Worm (Caenorhabditis elegans) whole organism, L4 larva: Measurements from ENCODE around the gene ivph-3.

Source experiments
- D1046.2 ChIP-seq: fragments of 200-800 bp; sonication (Bioruptor generic); IDR thresholded peaks from 2 replicates; pipeline ENCODE4 v1.3.6; 2022; ENCODE audit warnings: missing genetic modification characterization, missing compliant biosample characterization
- F26F4.8 ChIP-seq: fragments of 200-800 bp; sonication (Bioruptor generic); conservative IDR thresholded peaks from 2 replicates; pipeline ENCODE4 v1.3.6; 2022; ENCODE audit warnings: missing genetic modification characterization, missing compliant biosample characterization
- F37D6.2 ChIP-seq: sonication (generic microtip); optimal IDR thresholded peaks from 2 replicates; lab custom pipeline; 2016; ENCODE audit warnings: mild to moderate bottlenecking, missing genetic modification characterization, missing compliant biosample characterization
- T26A8.4 ChIP-seq: fragments of 200-800 bp; sonication (Bioruptor generic); IDR thresholded peaks from 2 replicates; pipeline ENCODE4 v1.3.6; 2022; ENCODE audit warnings: missing genetic modification characterization, missing compliant biosample characterization
- Y48G9A.11 ChIP-seq: fragments of 200-800 bp; sonication (Bioruptor generic); IDR thresholded peaks from 2 replicates; pipeline ENCODE4 v1.3.6; 2022; ENCODE audit warnings: missing genetic modification reagents, missing genetic modification characterization, missing compliant biosample characterization
- aha-1 ChIP-seq: fragments of 150-350 bp; peaks from one replicate; lab custom pipeline; 2014; ENCODE audit warnings: missing biosample characterization, missing genetic modification characterization
- ceh-44 ChIP-seq: fragments of 200-800 bp; sonication (Bioruptor generic); IDR thresholded peaks from 2 replicates; pipeline ENCODE4 v1.3.6; 2022; ENCODE audit warnings: missing genetic modification reagents, missing genetic modification characterization, missing compliant biosample characterization
- ceh-62 ChIP-seq: sonication (generic microtip); optimal IDR thresholded peaks from 2 replicates; lab custom pipeline; 2017; ENCODE audit warnings: missing biosample characterization, missing genetic modification characterization
- ces-1 ChIP-seq: fragments of 150-350 bp; sonication (generic microtip); optimal IDR thresholded peaks from 4 replicates; lab custom pipeline; 2014; ENCODE audit warnings: missing biosample characterization, missing genetic modification reagents, missing genetic modification characterization
- daf-12 ChIP-seq: fragments of 150-350 bp; optimal IDR thresholded peaks from 2 replicates; lab custom pipeline; 2014; ENCODE audit warnings: missing biosample characterization, missing genetic modification reagents, missing genetic modification characterization
- daf-16 ChIP-seq, 3 experiments: sonication (generic microtip); optimal IDR thresholded peaks; 2 replicates each; lab custom pipeline; 2016 to 2017; ENCODE audit warnings: missing genetic modification characterization in 3 of 3, missing genetic modification reagents in 3 of 3, mild to moderate bottlenecking in 2 of 3, missing compliant biosample characterization in 2 of 3, missing biosample characterization in 1 of 3, moderate library complexity in 1 of 3
- daf-19 ChIP-seq: fragments of 200-800 bp; sonication (Bioruptor generic); conservative IDR thresholded peaks from 2 replicates; pipeline ENCODE4 v1.3.6; 2022; ENCODE audit warnings: missing genetic modification characterization, missing compliant biosample characterization
- duxl-1 ChIP-seq: sonication (generic microtip); optimal IDR thresholded peaks from 2 replicates; lab custom pipeline; 2016; ENCODE audit warnings: mild to moderate bottlenecking, missing genetic modification characterization, moderate library complexity, missing compliant biosample characterization; ENCODE audit not compliant: poor library complexity
- dve-1 ChIP-seq: sonication (generic microtip); optimal IDR thresholded peaks from 2 replicates; lab custom pipeline; 2017; ENCODE audit warnings: antibody characterized with exemption, mild to moderate bottlenecking, missing genetic modification characterization, missing compliant biosample characterization; ENCODE audit not compliant: insufficient read depth
- lin-15B ChIP-seq: fragments of 150-350 bp; sonication (generic microtip); optimal IDR thresholded peaks from 3 replicates; lab custom pipeline; 2014; ENCODE audit warnings: missing biosample characterization, missing genetic modification characterization
- lin-38 ChIP-seq: fragments of 200-800 bp; sonication (Bioruptor generic); IDR thresholded peaks from 2 replicates; pipeline ENCODE4 v1.3.6; 2022; ENCODE audit warnings: missing genetic modification reagents, missing genetic modification characterization, missing compliant biosample characterization
- madf-5 ChIP-seq, 2 experiments: fragments of 200-800 bp; sonication (Bioruptor generic); IDR thresholded peaks; 2 replicates each; pipeline ENCODE4 v1.3.6; 2022; ENCODE audit warnings: missing compliant biosample characterization in 2 of 2, missing genetic modification characterization in 2 of 2
- madf-9 ChIP-seq: fragments of 200-800 bp; sonication (Bioruptor generic); conservative IDR thresholded peaks from 2 replicates; pipeline ENCODE4 v1.3.6; 2022; ENCODE audit warnings: missing genetic modification reagents, missing genetic modification characterization, missing compliant biosample characterization
- mdl-1 ChIP-seq, 2 experiments: fragments of 150-350 bp in 1 of 2; sonication (generic microtip) in 1 of 2; optimal IDR thresholded peaks; 2 replicates each; lab custom pipeline; 2014 to 2017; ENCODE audit warnings: missing biosample characterization in 2 of 2, missing genetic modification characterization in 2 of 2
- mxl-2 ChIP-seq: fragments of 200-800 bp; sonication (Bioruptor generic); conservative IDR thresholded peaks from 2 replicates; pipeline ENCODE4 v1.3.6; 2022; ENCODE audit warnings: missing genetic modification reagents, missing genetic modification characterization, missing compliant biosample characterization
- nhr-10 ChIP-seq: fragments of 150-350 bp; optimal IDR thresholded peaks from 2 replicates; lab custom pipeline; 2014; ENCODE audit warnings: missing biosample characterization, missing genetic modification characterization
- nhr-11 ChIP-seq: fragments of 150-350 bp; optimal IDR thresholded peaks from 2 replicates; lab custom pipeline; 2014; ENCODE audit warnings: missing biosample characterization, missing genetic modification characterization
- nhr-111 ChIP-seq: fragments of 200-800 bp; sonication (Bioruptor generic); optimal IDR thresholded peaks from 2 replicates; lab custom pipeline; 2018; ENCODE audit warnings: mild to moderate bottlenecking, missing genetic modification characterization, missing compliant biosample characterization
- nhr-42 ChIP-seq: fragments of 200-800 bp; sonication (Bioruptor generic); IDR thresholded peaks from 2 replicates; pipeline ENCODE4 v1.3.6; 2022; ENCODE audit warnings: missing genetic modification characterization, missing compliant biosample characterization
- nhr-48 ChIP-seq: sonication (generic microtip); optimal IDR thresholded peaks from 2 replicates; lab custom pipeline; 2016; ENCODE audit warnings: mild to moderate bottlenecking, missing genetic modification characterization, missing compliant biosample characterization
- nhr-6 ChIP-seq: fragments of 150-350 bp; optimal IDR thresholded peaks from 2 replicates; lab custom pipeline; 2014; ENCODE audit warnings: missing biosample characterization, missing genetic modification characterization
- pqm-1 ChIP-seq: sonication (generic microtip); optimal IDR thresholded peaks from 2 replicates; lab custom pipeline; 2017; ENCODE audit warnings: missing biosample characterization, missing genetic modification characterization
- unc-130 ChIP-seq: sonication (generic microtip); optimal IDR thresholded peaks from 2 replicates; lab custom pipeline; 2016; ENCODE audit warnings: missing genetic modification reagents, missing genetic modification characterization, missing compliant biosample characterization
- unc-62 ChIP-seq, 3 experiments: fragments of 150-350 bp in 1 of 3; sonication (generic microtip); optimal IDR thresholded peaks in 2 of 3; peaks in 1 of 3; 1 replicate in 1 of 3; 2 replicates in 2 of 3; lab custom pipeline; 2014 to 2017; ENCODE audit warnings: missing biosample characterization in 3 of 3, missing genetic modification characterization in 3 of 3, missing genetic modification reagents in 3 of 3, missing genotype in 1 of 3
- zfp-3 ChIP-seq: fragments of 200-800 bp; sonication (Bioruptor generic); conservative IDR thresholded peaks from 2 replicates; pipeline ENCODE4 v1.3.6; 2022; ENCODE audit warnings: missing genetic modification reagents, missing genetic modification characterization, missing compliant biosample characterization
- zip-11 ChIP-seq: fragments of 200-800 bp; sonication (Bioruptor generic); IDR thresholded peaks from 2 replicates; pipeline ENCODE4 v1.3.6; 2022; ENCODE audit warnings: missing genetic modification characterization, missing compliant biosample characterization

The ivph-3 gene

DNA sequence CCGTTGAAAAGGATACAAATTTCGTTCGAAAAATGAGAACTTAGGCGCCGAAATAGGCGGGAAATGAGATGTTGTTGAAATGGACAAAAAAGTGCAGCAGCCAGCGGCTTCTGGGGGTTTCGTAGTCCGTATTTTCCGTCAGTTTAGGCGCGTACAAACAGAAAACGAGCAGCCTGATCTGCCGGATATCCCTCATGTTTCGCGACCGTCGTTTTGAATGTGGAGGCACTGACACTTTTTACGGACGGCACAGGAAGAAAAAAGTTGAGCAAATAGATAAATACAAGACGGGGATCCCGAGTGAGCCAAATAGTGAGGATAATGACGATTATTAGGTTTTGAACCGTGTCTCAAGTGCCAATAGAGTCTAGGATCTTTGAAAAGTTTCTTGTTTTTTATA lies 22.7 kb downstream of the ivph-3 start, which contains the start of gene Y67D8C.22:
TSS of gene Y67D8C.22 (minus strand) at position 101 of the 400 bp plus-strand sequence.
- TF ChIP-seq nhr-6 (tag; lab: Kevin White, UChicago): no peak
- peak; percentile 72 for TF ChIP-seq aha-1

DNA sequence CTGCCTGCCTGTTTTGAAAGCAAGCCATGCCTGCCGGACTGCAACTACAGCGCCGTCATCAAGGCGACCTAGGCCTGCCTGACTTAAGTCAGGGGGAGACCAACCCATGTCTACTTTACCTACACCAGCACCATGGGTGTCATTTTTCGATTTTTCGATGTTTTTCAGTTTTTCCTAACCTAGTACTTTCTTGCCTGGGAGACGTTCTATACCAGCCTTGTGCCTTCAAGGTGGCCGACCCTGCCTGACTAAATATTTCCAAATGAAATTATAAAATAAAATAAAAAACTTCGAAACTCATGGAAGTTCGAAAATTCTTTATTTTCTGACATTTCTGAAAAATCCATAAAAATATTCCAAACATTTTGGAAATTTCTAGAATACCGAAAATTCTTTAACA lies 23.3 kb downstream of the ivph-3 start:
- TF ChIP-seq aha-1 (peak; percentile 80), F26F4.8 (GFP tag; lab: Robert Waterston, UW) (no peak), unc-62 (GFP tag; optimal IDR thresholded peaks at IDR 0.05 in 1 of 2; lab: Kevin White, UChicago) (peak in 1 of 2 experiments; percentile 90), unc-62 (tag; optimal IDR thresholded peaks at IDR 0.05; lab: Kevin White, UChicago) (no peak), nhr-10 (tag; lab: Kevin White, UChicago) (no peak), D1046.2 (GFP tag; lab: Robert Waterston, UW) (0 out of 2 replicates have a peak, but pooled peaks have one; percentile 43)

ce11 chrIV:3086825-3087224 lies 33.3 kb downstream of the ivph-3 start, which contains the start of gene Y67D8C.9:
Y67D8C.9 (minus strand) TSS chrIV:3086925.
- TF ChIP-seq ceh-44 (GFP tag; lab: Robert Waterston, UW) (no peak), daf-19 (GFP tag; lab: Robert Waterston, UW) (no peak), mdl-1 (tag; optimal IDR thresholded peaks at IDR 0.05; lab: Kevin White, UChicago) (no peak), nhr-42 (GFP tag; lab: Robert Waterston, UW) (no peak)

DNA sequence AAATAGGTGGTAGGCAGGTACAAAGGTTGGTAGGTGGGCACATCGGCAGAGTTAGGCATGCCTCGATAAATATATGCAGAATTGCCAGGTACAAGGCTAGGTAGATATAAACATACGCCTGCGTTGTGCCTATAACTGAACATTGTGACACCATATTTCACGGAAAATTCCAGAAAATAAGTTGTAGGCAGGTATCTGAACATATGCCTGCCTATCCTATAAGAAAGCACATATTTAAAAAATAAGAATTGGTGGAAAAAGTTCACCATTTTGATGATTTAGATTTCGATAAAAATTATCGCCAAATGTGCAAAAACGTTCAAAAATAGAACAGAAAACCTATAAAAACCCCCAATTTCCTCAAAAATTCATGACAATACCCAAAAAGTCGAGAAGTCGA lies 36.1 kb downstream of the ivph-3 start:
- TF ChIP-seq aha-1: peak; percentile 70
- no peak for TF ChIP-seq zfp-3 (GFP tag; lab: Robert Waterston, UW)
- TF ChIP-seq unc-62 (GFP tag; optimal IDR thresholded peaks at IDR 0.05 in 1 of 2; lab: Kevin White, UChicago): peak in 1 of 2 experiments; percentile 91
- TF ChIP-seq unc-62 (tag; optimal IDR thresholded peaks at IDR 0.05; lab: Kevin White, UChicago): no peak

ce11 chrIV:3091112-3091511 lies 37.6 kb downstream of the ivph-3 start:
- TF ChIP-seq nhr-42 (GFP tag; lab: Robert Waterston, UW) (no peak), madf-5 (GFP tag; IDR thresholded peaks at IDR 0.05; lab: Robert Waterston, UW) (no peak), nhr-111 (GFP tag; lab: Kevin White, UChicago) (no peak), aha-1 (no peak), lin-38 (GFP tag; lab: Robert Waterston, UW) (no peak), daf-16 (GFP tag; optimal IDR thresholded peaks at IDR 0.05; lab: Kevin White, UChicago) (no peak), daf-16 (tag; optimal IDR thresholded peaks at IDR 0.05; lab: Kevin White, UChicago) (no peak)

DNA sequence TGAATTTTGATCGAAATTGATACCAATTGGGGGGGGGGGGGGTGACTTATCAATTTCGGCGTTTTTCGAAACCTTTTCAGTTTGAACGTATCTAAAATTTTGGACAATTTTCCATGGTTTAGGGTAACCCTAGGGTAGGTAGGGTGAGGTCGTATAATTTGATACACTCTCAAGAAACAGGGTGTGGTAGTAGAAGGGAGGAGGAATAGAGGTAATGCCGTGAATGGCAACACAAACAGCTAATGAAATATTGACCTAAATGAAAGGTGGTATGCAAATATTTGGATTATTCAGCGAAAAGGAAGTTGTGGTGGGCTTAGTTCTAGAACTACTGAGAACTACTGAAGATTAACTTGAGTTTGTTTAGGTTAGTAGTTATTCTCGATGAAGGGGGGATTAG lies 39.5 kb downstream of the ivph-3 start:
- TF ChIP-seq nhr-48 (tag; lab: Kevin White, UChicago) (no peak), F26F4.8 (GFP tag; lab: Robert Waterston, UW) (no peak), mxl-2 (GFP tag; lab: Robert Waterston, UW) (no peak), Y48G9A.11 (GFP tag; lab: Robert Waterston, UW) (no peak), nhr-11 (no peak), F37D6.2 (tag; lab: Kevin White, UChicago) (no peak), aha-1 (peak; percentile 95), T26A8.4 (GFP tag; lab: Robert Waterston, UW) (no peak)

- no peak for TF ChIP-seq nhr-11
- TF ChIP-seq ces-1 (GFP tag; lab: Kevin White, UChicago): peak; percentile 50
Measured at ce11 chrIV:3095995-3096544, 42.5 kb downstream of the ivph-3 start.

ce11 chrIV:3097019-3097418 lies 43.5 kb downstream of the ivph-3 start:
- TF ChIP-seq dve-1 (tag; lab: Kevin White, UChicago): no peak
- TF ChIP-seq madf-9 (GFP tag; lab: Robert Waterston, UW): no peak
- TF ChIP-seq unc-130 (GFP tag; lab: Kevin White, UChicago): no peak
- TF ChIP-seq T26A8.4 (GFP tag; lab: Robert Waterston, UW): no peak
- no peak for TF ChIP-seq pqm-1 (tag; lab: Kevin White, UChicago)
- TF ChIP-seq duxl-1 (tag; lab: Kevin White, UChicago): no peak
- no peak for TF ChIP-seq zip-11
- TF ChIP-seq daf-12 (tag; lab: Kevin White, UChicago): no peak
- no peak for TF ChIP-seq ceh-62 (tag; lab: Kevin White, UChicago)
- TF ChIP-seq lin-38 (GFP tag; lab: Robert Waterston, UW): no peak
- no peak for TF ChIP-seq lin-15B
